Worm (Caenorhabditis elegans): ENCODE measurements around the gene dnj-23.

ce11 chrII:9139172-9139700, 30.8 kb upstream of the dnj-23 start, which contains the start of gene Y9C2UA.1:
- TF ChIP-seq akir-1 (GFP tag; optimal IDR thresholded peaks at IDR 0.05) (no peak), lin-54 (GFP tag; optimal IDR thresholded peaks at IDR 0.05) (no peak), athp-1 (tag; optimal IDR thresholded peaks at IDR 0.05) (no peak), ama-1 (optimal IDR thresholded peaks at IDR 0.05) (no peak), ama-1 (GFP tag; optimal IDR thresholded peaks at IDR 0.05) (no peak), ceh-40 (GFP tag; IDR thresholded peaks at IDR 0.05) (no peak), dpl-1 (GFP tag; optimal IDR thresholded peaks at IDR 0.05) (no peak), Y79H2A.3 (GFP tag; conservative IDR thresholded peaks at IDR 0.05) (no peak), madf-8 (GFP tag; conservative IDR thresholded peaks at IDR 0.05) (no peak), hrde-1 (tag; optimal IDR thresholded peaks at IDR 0.05; ENCODE audit: borderline replicate concordance) (no peak), let-607 (tag; optimal IDR thresholded peaks at IDR 0.05) (no peak)
